Fruit fly (Drosophila melanogaster): ENCODE results near the gene Deaf1.
A peak's percentile ranks its signal among the peaks of the same experiment; 100 is the strongest.

- no peak for TF ChIP-seq Ets21C (GFP tag; optimal IDR thresholded peaks at IDR 0.05)
- no peak for TF ChIP-seq Blimp-1 (GFP tag; optimal IDR thresholded peaks at IDR 0.05)
- TF ChIP-seq CG6163 (GFP tag; IDR thresholded peaks at IDR 0.05): no peak
- TF ChIP-seq CG8119 (GFP tag; IDR thresholded peaks at IDR 0.05): no peak
- peak; percentile 40 for TF ChIP-seq fkh (GFP tag; optimal IDR thresholded peaks at IDR 0.05)
- no peak for TF ChIP-seq CG11294 (GFP tag; IDR thresholded peaks at IDR 0.05)
These were observed 30.3 kb upstream of the Deaf1 start for dm6 chr3L:19787632-19788031.

Data from whole organism, prepupa.